Fruit fly (Drosophila melanogaster): ENCODE results near the gene Rsph9.
A peak's percentile ranks its signal among the peaks of the same experiment; 100 is the strongest.

Rsph9 gene

DNA sequence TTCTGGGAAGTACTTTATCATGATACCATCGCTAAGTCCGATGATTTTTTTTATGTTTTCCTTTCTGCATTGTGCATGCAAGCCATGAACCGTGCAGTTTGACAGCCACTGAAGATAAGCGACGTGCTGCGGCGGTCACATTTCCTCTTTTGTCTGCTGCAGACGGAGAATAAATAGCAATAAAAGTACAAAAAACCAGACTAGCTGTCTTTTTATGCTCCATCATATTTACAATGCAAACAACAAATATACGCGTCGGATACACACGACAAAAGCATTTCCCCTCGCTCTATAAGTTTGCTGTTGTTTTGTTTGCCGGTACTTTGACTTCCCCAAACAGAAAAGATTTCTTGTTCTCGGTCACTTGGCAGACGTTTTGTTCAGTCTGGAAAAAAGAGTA is 32.6 kb downstream of the Rsph9 start (continued):
- TF ChIP-seq Bdp1 (GFP tag; optimal IDR thresholded peaks at IDR 0.05) (peak; percentile 47), wek (GFP tag; optimal IDR thresholded peaks at IDR 0.05) (peak; percentile 89), sd (tag; optimal IDR thresholded peaks at IDR 0.05) (peak; percentile 20), CG9609 (GFP tag; optimal IDR thresholded peaks at IDR 0.05) (peak; percentile 3), CG8924 (tag; optimal IDR thresholded peaks at IDR 0.05) (peak; percentile 72), HmgZ (tag; optimal IDR thresholded peaks at IDR 0.05) (peak; percentile 46), Hand (GFP tag; optimal IDR thresholded peaks at IDR 0.05) (no peak), HLH3B (GFP tag; IDR thresholded peaks at IDR 0.05) (peak; percentile 49; the same call in 1 of the 2 replicates), Hr78 (GFP tag; optimal IDR thresholded peaks at IDR 0.05) (peak in 1 of 2 experiments; percentile 30), CG7372 (GFP tag; IDR thresholded peaks at IDR 0.05) (no peak), CG14710 (tag; optimal IDR thresholded peaks at IDR 0.05) (peak; percentile 79), stwl (tag; optimal IDR thresholded peaks at IDR 0.05) (peak; percentile 49), cad (GFP tag; optimal IDR thresholded peaks at IDR 0.05) (peak; percentile 42), PHDP (tag; optimal IDR thresholded peaks at IDR 0.05) (peak; percentile 71), Ptx1 (GFP tag; IDR thresholded peaks at IDR 0.05) (peak; percentile 35; the same call in 1 of the 2 replicates), ttk (GFP tag; IDR thresholded peaks at IDR 0.05) (peak; percentile 40; the same call in 1 of the 2 replicates), CG6175 (GFP tag; IDR thresholded peaks at IDR 0.05) (no peak), CG17361 (GFP tag; IDR thresholded peaks at IDR 0.05) (peak; percentile 51; the same call in 2 of the 3 replicates), CG16815 (GFP tag; optimal IDR thresholded peaks at IDR 0.05) (peak; percentile 27), tin (GFP tag; optimal IDR thresholded peaks at IDR 0.05) (peak; percentile 44), kay (GFP tag; optimal IDR thresholded peaks at IDR 0.05) (peak; percentile 66), slou (GFP tag; optimal IDR thresholded peaks at IDR 0.05) (peak; percentile 13), CG7839 (tag; optimal IDR thresholded peaks at IDR 0.05) (peak; percentile 49), CG10267 (tag; optimal IDR thresholded peaks at IDR 0.05) (peak; percentile 47), insv (GFP tag; optimal IDR thresholded peaks at IDR 0.05) (no peak), NC2α (GFP tag; optimal IDR thresholded peaks at IDR 0.05) (peak; percentile 89), D19A (tag; optimal IDR thresholded peaks at IDR 0.05) (peak; percentile 64), eyg (GFP tag; optimal IDR thresholded peaks at IDR 0.05) (peak; percentile 33), tup (GFP tag; optimal IDR thresholded peaks at IDR 0.05) (peak; percentile 64), Dll (GFP tag; IDR thresholded peaks at IDR 0.05; ENCODE audit: partially characterized antibody) (no peak), CG17829 (tag; optimal IDR thresholded peaks at IDR 0.05) (peak; percentile 69), ewg (GFP tag; optimal IDR thresholded peaks at IDR 0.05) (peak; percentile 69), Trl (optimal IDR thresholded peaks at IDR 0.05) (no peak), Trl (GFP tag; optimal IDR thresholded peaks at IDR 0.05) (peak; percentile 82), CG10543 (GFP tag; optimal IDR thresholded peaks at IDR 0.05) (peak; percentile 26), grau (tag; optimal IDR thresholded peaks at IDR 0.05) (peak; percentile 21), TFAM (GFP tag; optimal IDR thresholded peaks at IDR 0.05) (peak; percentile 70), CG4707 (GFP tag; optimal IDR thresholded peaks at IDR 0.05) (peak; percentile 87), trem (tag; optimal IDR thresholded peaks at IDR 0.05) (peak; percentile 58), Usf (GFP tag; optimal IDR thresholded peaks at IDR 0.05) (peak; percentile 12), CG15601 (tag; optimal IDR thresholded peaks at IDR 0.05) (peak; percentile 93), sna (GFP tag; IDR thresholded peaks at IDR 0.05; ENCODE audit: partially characterized antibody) (no peak), CG6765 (GFP tag; optimal IDR thresholded peaks at IDR 0.05) (no peak), Bteb2 (GFP tag; optimal IDR thresholded peaks at IDR 0.05) (no peak), CG16863 (GFP tag; optimal IDR thresholded peaks at IDR 0.05) (peak; percentile 74), CG15696 (tag; optimal IDR thresholded peaks at IDR 0.05) (peak; percentile 92), CG1603 (tag; optimal IDR thresholded peaks at IDR 0.05) (peak; percentile 90), CG7963 (GFP tag; IDR thresholded peaks at IDR 0.05; ENCODE audit: partially characterized antibody) (no peak), CG10366 (GFP tag; IDR thresholded peaks at IDR 0.05) (peak; percentile 32; the same call in 1 of the 2 replicates), CG10274 (GFP tag; optimal IDR thresholded peaks at IDR 0.05) (peak; percentile 19)
